Fruit fly (Drosophila melanogaster) whole organism, embryonic: ENCODE data around the gene Syx8.

Source experiments
- Asciz ChIP-seq: fragments of 200-800 bp; sonication (Bioruptor generic); optimal IDR thresholded peaks from 2 replicates; lab custom pipeline; 2017; ENCODE audit warnings: missing biosample characterization, mild to moderate bottlenecking, missing genetic modification characterization, missing genetic modification reagents
- B-H2 ChIP-seq: fragments of 200-800 bp; sonication (Bioruptor generic); optimal IDR thresholded peaks from 2 replicates; lab custom pipeline; 2018; ENCODE audit warnings: missing biosample characterization, mild to moderate bottlenecking, missing genetic modification characterization
- BtbVII ChIP-seq: fragments of 200-800 bp; sonication (Bioruptor generic); optimal IDR thresholded peaks from 3 replicates; lab custom pipeline; 2017; ENCODE audit warnings: missing biosample characterization, mild to moderate bottlenecking, missing genetic modification characterization
- CG12104 ChIP-seq: fragments of 200-800 bp; sonication (Bioruptor generic); optimal IDR thresholded peaks from 3 replicates; lab custom pipeline; 2016; ENCODE audit warnings: missing biosample characterization, missing genetic modification characterization
- CG1233 ChIP-seq: fragments of 200-800 bp; sonication (Bioruptor generic); optimal IDR thresholded peaks from 4 replicates; lab custom pipeline; 2018; ENCODE audit warnings: missing biosample characterization, mild to moderate bottlenecking, missing genetic modification characterization
- CG12659 ChIP-seq: fragments of 200-800 bp; sonication (Bioruptor generic); optimal IDR thresholded peaks from 3 replicates; lab custom pipeline; 2017; ENCODE audit warnings: mild to moderate bottlenecking, missing biosample characterization, missing genetic modification reagents, missing genetic modification characterization
- CG13424 ChIP-seq: fragments of 200-800 bp; sonication (Bioruptor generic); optimal IDR thresholded peaks from 2 replicates; lab custom pipeline; 2019; ENCODE audit warnings: missing biosample characterization, mild to moderate bottlenecking, missing genetic modification characterization, moderate library complexity
- CG14667 ChIP-seq: fragments of 200-800 bp; sonication (Bioruptor generic); IDR thresholded peaks from 2 replicates; pipeline ENCODE4 v1.3.6; 2022; ENCODE audit warnings: missing biosample characterization, missing genetic modification characterization
- CG14860 ChIP-seq: fragments of 200-800 bp; sonication (Bioruptor generic); IDR thresholded peaks from 3 replicates; pipeline ENCODE4 v1.3.6; 2022; ENCODE audit warnings: missing biosample characterization, missing genetic modification characterization; ENCODE audit not compliant: partially characterized antibody
- CG15514 ChIP-seq: fragments of 200-800 bp; sonication (Bioruptor generic); optimal IDR thresholded peaks from 3 replicates; lab custom pipeline; 2017; ENCODE audit warnings: missing biosample characterization, missing genetic modification characterization, mild to moderate bottlenecking, moderate library complexity, missing genetic modification reagents
- CG15601 ChIP-seq: fragments of 200-800 bp; sonication (Bioruptor generic); optimal IDR thresholded peaks from 3 replicates; lab custom pipeline; 2019; ENCODE audit warnings: missing biosample characterization, mild to moderate bottlenecking, missing genetic modification characterization, moderate library complexity
- CG1602 ChIP-seq: fragments of 200-800 bp; sonication (Bioruptor generic); optimal IDR thresholded peaks from 3 replicates; lab custom pipeline; 2016; ENCODE audit warnings: missing biosample characterization, missing genetic modification characterization
- CG16813 ChIP-seq: fragments of 200-800 bp; sonication (Bioruptor generic); IDR thresholded peaks from 3 replicates; pipeline ENCODE4 v1.3.6; 2022; ENCODE audit warnings: missing biosample characterization, missing genetic modification characterization; ENCODE audit not compliant: partially characterized antibody
- CG18764 ChIP-seq: fragments of 200-800 bp; sonication (Bioruptor generic); optimal IDR thresholded peaks from 3 replicates; lab custom pipeline; 2016; ENCODE audit warnings: missing biosample characterization, missing genetic modification characterization
- CG2678 ChIP-seq: fragments of 200-800 bp; sonication (Bioruptor generic); optimal IDR thresholded peaks from 3 replicates; lab custom pipeline; 2019; ENCODE audit warnings: missing biosample characterization, mild to moderate bottlenecking, missing genetic modification characterization, moderate library complexity
- CG30020 ChIP-seq: fragments of 200-800 bp; optimal IDR thresholded peaks from 2 replicates; lab custom pipeline; 2019; ENCODE audit warnings: missing biosample characterization, mild to moderate bottlenecking, missing genetic modification characterization, moderate library complexity
- CG30431 ChIP-seq: fragments of 200-800 bp; sonication (Bioruptor generic); optimal IDR thresholded peaks from 2 replicates; lab custom pipeline; 2017; ENCODE audit warnings: missing biosample characterization, missing genetic modification characterization
- CG31441 ChIP-seq: fragments of 200-800 bp; sonication (Bioruptor generic); IDR thresholded peaks from 2 replicates; pipeline ENCODE4 v1.3.6; 2022; ENCODE audit warnings: missing biosample characterization, missing genetic modification characterization
- CG6854 ChIP-seq: fragments of 200-800 bp; sonication (Bioruptor generic); optimal IDR thresholded peaks from 3 replicates; lab custom pipeline; 2017; ENCODE audit warnings: missing biosample characterization, mild to moderate bottlenecking, missing genetic modification characterization
- CG7357 ChIP-seq: fragments of 200-800 bp; sonication (Bioruptor generic); IDR thresholded peaks from 3 replicates; pipeline ENCODE4 v1.3.6; 2022; ENCODE audit warnings: missing biosample characterization, missing genetic modification characterization
- CoRest ChIP-seq: fragments of 200-800 bp; sonication (Bioruptor generic); optimal IDR thresholded peaks from 3 replicates; lab custom pipeline; 2018; ENCODE audit warnings: missing biosample characterization, mild to moderate bottlenecking, missing genetic modification characterization, moderate library complexity
- Dp ChIP-seq: fragments of 200-800 bp; sonication (Bioruptor generic); optimal IDR thresholded peaks from 2 replicates; lab custom pipeline; 2018; ENCODE audit warnings: missing biosample characterization, mild to moderate bottlenecking, missing genetic modification characterization, moderate library complexity
- Ets65A ChIP-seq: fragments of 200-800 bp; sonication (Bioruptor generic); peaks from one replicate; lab custom pipeline; 2016; ENCODE audit warnings: missing biosample characterization, missing genetic modification characterization
- Fer1 ChIP-seq: fragments of 200-800 bp; sonication (Bioruptor generic); optimal IDR thresholded peaks from 2 replicates; lab custom pipeline; 2017; ENCODE audit warnings: missing biosample characterization, mild to moderate bottlenecking, missing genetic modification characterization
- Fer3 ChIP-seq: fragments of 200-800 bp; sonication (Bioruptor generic); optimal IDR thresholded peaks from 2 replicates; lab custom pipeline; 2018; ENCODE audit warnings: missing biosample characterization, mild to moderate bottlenecking, missing genetic modification characterization, moderate library complexity
- HmgZ ChIP-seq: fragments of 200-800 bp; sonication (Bioruptor generic); optimal IDR thresholded peaks from 2 replicates; lab custom pipeline; 2018; ENCODE audit warnings: missing biosample characterization, mild to moderate bottlenecking, missing genetic modification characterization
- Hmr ChIP-seq: fragments of 200-800 bp; sonication (Bioruptor generic); optimal IDR thresholded peaks from 3 replicates; lab custom pipeline; 2017; ENCODE audit warnings: mild to moderate bottlenecking, missing biosample characterization, missing genetic modification reagents, missing genetic modification characterization
- Lhr ChIP-seq: fragments of 200-800 bp; sonication (Bioruptor generic); optimal IDR thresholded peaks from 3 replicates; lab custom pipeline; 2017; ENCODE audit warnings: mild to moderate bottlenecking, missing biosample characterization, missing genetic modification reagents, missing genetic modification characterization
- PHDP ChIP-seq: fragments of 200-800 bp; sonication (Bioruptor generic); optimal IDR thresholded peaks from 3 replicates; lab custom pipeline; 2018; ENCODE audit warnings: missing biosample characterization, mild to moderate bottlenecking, missing genetic modification characterization, moderate library complexity
- Ptx1 ChIP-seq: fragments of 200-800 bp; sonication (Bioruptor generic); IDR thresholded peaks from 2 replicates; pipeline ENCODE4 v1.3.6; 2022; ENCODE audit warnings: missing biosample characterization, missing genetic modification characterization
- YL-1 ChIP-seq: fragments of 200-800 bp; sonication (Bioruptor generic); optimal IDR thresholded peaks from 3 replicates; lab custom pipeline; 2017; ENCODE audit warnings: missing biosample characterization, mild to moderate bottlenecking, missing genetic modification characterization
- ash1 ChIP-seq: fragments of 200-800 bp; sonication (Bioruptor generic); optimal IDR thresholded peaks from 2 replicates; lab custom pipeline; 2018; ENCODE audit warnings: missing biosample characterization, mild to moderate bottlenecking, missing genetic modification characterization
- bcd ChIP-seq: fragments of 200-800 bp; sonication (Bioruptor generic); optimal IDR thresholded peaks from 2 replicates; lab custom pipeline; 2017; ENCODE audit warnings: missing biosample characterization, mild to moderate bottlenecking, missing genetic modification characterization
- bsh ChIP-seq, 2 experiments: fragments of 200-800 bp; sonication (Bioruptor generic); optimal IDR thresholded peaks; 2 replicates each; lab custom pipeline; 2017 to 2018; ENCODE audit warnings: mild to moderate bottlenecking in 2 of 2, missing biosample characterization in 2 of 2, missing genetic modification characterization in 2 of 2, moderate library complexity in 1 of 2
- crp ChIP-seq, 2 experiments: fragments of 200-800 bp; sonication (Bioruptor generic); optimal IDR thresholded peaks; 2 replicates in 1 of 2; 3 replicates in 1 of 2; lab custom pipeline; 2017; ENCODE audit warnings: missing biosample characterization in 2 of 2, missing genetic modification characterization in 2 of 2, mild to moderate bottlenecking in 1 of 2, moderate library complexity in 1 of 2
- dimm ChIP-seq: fragments of 200-800 bp; sonication (Bioruptor generic); IDR thresholded peaks from 2 replicates; pipeline ENCODE4 v1.3.6; 2022; ENCODE audit warnings: missing biosample characterization, missing genetic modification characterization
- esg ChIP-seq: fragments of 200-800 bp; sonication (Bioruptor generic); conservative IDR thresholded peaks from 2 replicates; pipeline ENCODE4 v1.3.6; 2022; ENCODE audit warnings: missing biosample characterization, missing genetic modification characterization
- gcm2 ChIP-seq: fragments of 200-800 bp; sonication (Bioruptor generic); optimal IDR thresholded peaks from 2 replicates; lab custom pipeline; 2016; ENCODE audit warnings: missing biosample characterization, missing genetic modification characterization
- hb ChIP-seq: fragments of 200-800 bp; sonication (Bioruptor generic); IDR thresholded peaks from 3 replicates; pipeline ENCODE4 v1.3.6; 2022; ENCODE audit warnings: missing biosample characterization, missing genetic modification characterization; ENCODE audit not compliant: partially characterized antibody
- pho ChIP-seq: fragments of 200-800 bp; sonication (Bioruptor generic); optimal IDR thresholded peaks from 2 replicates; lab custom pipeline; 2016; ENCODE audit warnings: missing biosample characterization, missing genetic modification characterization
- prd ChIP-seq, 3 experiments: fragments of >200 bp in 2 of 3; fragments of 200-800 bp in 1 of 3; sonication (Bioruptor generic) in 1 of 3; optimal IDR thresholded peaks in 2 of 3; IDR thresholded peaks in 1 of 3; 2 replicates in 2 of 3; 3 replicates in 1 of 3; pipeline versions ENCODE4 v1.3.6 to Lab custom; 2017 to 2022; ENCODE audit warnings: missing biosample characterization in 1 of 3, missing genetic modification characterization in 1 of 3
- slp2 ChIP-seq: fragments of 200-800 bp; sonication (Bioruptor generic); optimal IDR thresholded peaks from 2 replicates; lab custom pipeline; 2016; ENCODE audit warnings: missing biosample characterization, missing genetic modification characterization
- ssp ChIP-seq: fragments of 200-800 bp; sonication (Bioruptor generic); IDR thresholded peaks from 2 replicates; pipeline ENCODE4 v1.3.6; 2022; ENCODE audit warnings: missing biosample characterization, missing genetic modification characterization
- sug ChIP-seq: fragments of 200-800 bp; optimal IDR thresholded peaks from 2 replicates; lab custom pipeline; 2019; ENCODE audit warnings: missing biosample characterization, mild to moderate bottlenecking, missing genetic modification characterization, moderate library complexity
- unpg ChIP-seq: fragments of 200-800 bp; sonication (Bioruptor generic); optimal IDR thresholded peaks from 3 replicates; lab custom pipeline; 2018; ENCODE audit warnings: missing biosample characterization, mild to moderate bottlenecking, missing genetic modification characterization, moderate library complexity
- vnd ChIP-seq: fragments of 200-800 bp; sonication (Bioruptor generic); IDR thresholded peaks from 3 replicates; pipeline ENCODE4 v1.3.6; 2022; ENCODE audit warnings: missing biosample characterization, missing genetic modification characterization; ENCODE audit not compliant: partially characterized antibody
- zen ChIP-seq: fragments of 200-800 bp; sonication (Bioruptor generic); optimal IDR thresholded peaks from 3 replicates; lab custom pipeline; 2018; ENCODE audit warnings: missing biosample characterization, mild to moderate bottlenecking, missing genetic modification characterization, moderate library complexity
- zfh2 ChIP-seq: fragments of 200-800 bp; sonication (Bioruptor generic); optimal IDR thresholded peaks from 2 replicates; lab custom pipeline; 2016; ENCODE audit warnings: missing biosample characterization, missing genetic modification characterization

Syx8 gene

dm6 chr3L:16574307-16574946 is 12.4 kb downstream of the Syx8 start, which contains the start of gene mbf1 (continued):
- TF ChIP-seq YL-1 (GFP tag; lab: Kevin White, UChicago) (peak; percentile 91), HmgZ (tag; lab: Kevin White, UChicago) (peak; percentile 53), B-H2 (GFP tag; lab: Kevin White, UChicago) (peak; percentile 24), CoRest (tag; lab: Kevin White, UChicago) (peak; percentile 42), CG12104 (GFP tag; lab: Kevin White, UChicago) (peak; percentile 31), BtbVII (GFP tag; lab: Kevin White, UChicago) (peak; percentile 15), PHDP (tag; lab: Kevin White, UChicago) (peak; percentile 40), CG6854 (no peak), CG30431 (GFP tag; lab: Kevin White, UChicago) (no peak), CG12659 (GFP tag; lab: Kevin White, UChicago) (peak; percentile 80), CG13424 (peak; percentile 18), ash1 (no peak), bcd (peak; percentile 29), Ptx1 (no peak), slp2 (peak; percentile 20), zen (tag; lab: Kevin White, UChicago) (peak; percentile 21), dimm (GFP tag; lab: Robert Waterston, UW) (no peak), ssp (GFP tag; lab: Robert Waterston, UW) (no peak), CG14860 (GFP tag; lab: Robert Waterston, UW) (no peak; the same call in 2 of the 3 replicates), CG14667 (GFP tag; lab: Robert Waterston, UW) (no peak), CG1602 (GFP tag; lab: Kevin White, UChicago) (no peak), hb (GFP tag; lab: Robert Waterston, UW) (no peak), CG7357 (GFP tag; lab: Robert Waterston, UW) (no peak), Hmr (GFP tag; lab: Kevin White, UChicago) (peak; percentile 11), CG16813 (GFP tag; lab: Robert Waterston, UW) (peak; percentile 47; the same call in 2 of the 3 replicates), CG2678 (tag; lab: Kevin White, UChicago) (peak; percentile 19), CG15514 (peak; percentile 63), Asciz (GFP tag; lab: Kevin White, UChicago) (no peak), CG15601 (tag; lab: Kevin White, UChicago) (peak; percentile 21), Lhr (GFP tag; lab: Kevin White, UChicago) (peak; percentile 50), Ets65A (GFP tag; lab: Kevin White, UChicago) (peak; percentile 71), unpg (GFP tag; lab: Kevin White, UChicago) (peak; percentile 14), zfh2 (GFP tag; lab: Kevin White, UChicago) (peak; percentile 34), prd (optimal IDR thresholded peaks at IDR 0.05; lab: Kevin White, UChicago) (no peak), prd (GFP tag; IDR thresholded peaks at IDR 0.05; lab: Robert Waterston, UW) (no peak), CG1233 (GFP tag; lab: Kevin White, UChicago) (no peak), CG30020 (tag; lab: Kevin White, UChicago) (peak; percentile 36), esg (GFP tag; lab: Robert Waterston, UW) (no peak), sug (peak; percentile 39), CG18764 (GFP tag; lab: Kevin White, UChicago) (peak; percentile 12), Fer1 (GFP tag; lab: Kevin White, UChicago) (no peak), Fer3 (tag; lab: Kevin White, UChicago) (no peak), Dp (peak; percentile 72), pho (GFP tag; lab: Kevin White, UChicago) (peak; percentile 37), vnd (no peak), bsh (GFP tag; optimal IDR thresholded peaks at IDR 0.05; lab: Kevin White, UChicago) (peak in 1 of 2 experiments; percentile 1), crp (GFP tag; optimal IDR thresholded peaks at IDR 0.05; lab: Kevin White, UChicago) (peak; percentile 62 to 92), gcm2 (GFP tag; lab: Kevin White, UChicago) (no peak), CG31441 (GFP tag; lab: Robert Waterston, UW) (0 out of 2 replicates have a peak, but pooled peaks have one; percentile 20)
